Fruit fly (Drosophila melanogaster) whole organism, wandering third instar larva: ENCODE results near the gene CG9853.
A peak's percentile ranks its signal among the peaks of the same experiment; 100 is the strongest.

Source experiments
- Abd-B ChIP-seq: fragments of >200 bp; optimal IDR thresholded peaks from 2 replicates; lab custom pipeline; 2017; ENCODE audit warnings: missing biosample characterization, missing genetic modification characterization
- CrebA ChIP-seq: fragments of 200-800 bp; sonication (Bioruptor generic); optimal IDR thresholded peaks from 2 replicates; lab custom pipeline; 2016; ENCODE audit warnings: missing biosample characterization, mild to moderate bottlenecking, missing genetic modification characterization, borderline replicate concordance
- Dfd ChIP-seq: fragments of >200 bp; optimal IDR thresholded peaks from 2 replicates; lab custom pipeline; 2017; ENCODE audit warnings: missing biosample characterization, missing genetic modification characterization
- Hr83 ChIP-seq: fragments of 200-300 bp; sonication (Bioruptor generic); optimal IDR thresholded peaks from 2 replicates; lab custom pipeline; 2016; ENCODE audit warnings: missing biosample characterization, mild to moderate bottlenecking, missing genetic modification characterization, moderate library complexity; ENCODE audit not compliant: poor library complexity, severe bottlenecking
- Myc ChIP-seq: fragments of >200 bp; optimal IDR thresholded peaks from 2 replicates; lab custom pipeline; 2017
- OdsH ChIP-seq: fragments of 200-800 bp; sonication (Bioruptor generic); optimal IDR thresholded peaks from 2 replicates; lab custom pipeline; 2016; ENCODE audit warnings: missing biosample characterization, mild to moderate bottlenecking, missing genetic modification characterization
- foxo ChIP-seq, 2 experiments: fragments of 200-800 bp; sonication (Bioruptor generic); optimal IDR thresholded peaks; 2 replicates in 1 of 2; 3 replicates in 1 of 2; lab custom pipeline; 2016 to 2017; ENCODE audit warnings: missing biosample characterization in 2 of 2, missing genetic modification characterization in 2 of 2
- h ChIP-seq: fragments of 200-800 bp; sonication (Bioruptor generic); optimal IDR thresholded peaks from 3 replicates; lab custom pipeline; 2016; ENCODE audit warnings: missing biosample characterization, mild to moderate bottlenecking, missing genetic modification characterization
- lola ChIP-seq: fragments of >200 bp; optimal IDR thresholded peaks from 2 replicates; lab custom pipeline; 2017; ENCODE audit warnings: missing biosample characterization, missing genetic modification characterization
- pan ChIP-seq: fragments of >200 bp; optimal IDR thresholded peaks from 2 replicates; lab custom pipeline; 2017
- psq ChIP-seq: fragments of 200-800 bp; sonication (Bioruptor generic); optimal IDR thresholded peaks from 3 replicates; lab custom pipeline; 2017; ENCODE audit warnings: missing biosample characterization, mild to moderate bottlenecking, missing genetic modification characterization, moderate library complexity
- rgr ChIP-seq: fragments of 200-800 bp; sonication (Bioruptor generic); optimal IDR thresholded peaks from 3 replicates; lab custom pipeline; 2016; ENCODE audit warnings: missing biosample characterization, mild to moderate bottlenecking, missing genetic modification characterization
- sv ChIP-seq: fragments of 200-800 bp; sonication (Bioruptor generic); optimal IDR thresholded peaks from 3 replicates; lab custom pipeline; 2016; ENCODE audit warnings: missing biosample characterization, missing genetic modification characterization
- usp ChIP-seq: fragments of >200 bp; optimal IDR thresholded peaks from 2 replicates; lab custom pipeline; 2017; ENCODE audit warnings: missing biosample characterization, missing genetic modification characterization

DNA sequence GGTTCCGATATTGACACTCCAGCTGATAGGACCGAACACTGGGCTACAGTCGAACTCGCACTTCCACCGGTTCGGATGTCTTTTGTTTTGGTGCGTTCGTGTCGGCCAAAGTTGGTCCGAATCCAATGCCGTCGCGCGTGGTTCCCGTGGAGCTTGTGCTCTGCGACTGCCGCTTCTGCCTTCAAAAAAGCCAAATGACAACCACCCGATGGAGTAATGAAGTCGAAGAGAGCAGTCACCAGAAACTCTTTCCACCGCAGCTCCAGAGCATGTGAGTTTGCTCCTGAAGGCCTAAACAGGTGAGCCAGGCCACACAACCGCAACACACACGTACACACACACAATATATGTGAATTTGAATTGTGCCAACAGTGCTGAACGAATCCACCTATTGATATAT, 7.7 kb downstream of the CG9853 start, which contains the start of gene CG34112:
- TF ChIP-seq CrebA (no peak), Dfd (no peak), Myc (lab: Kevin White, UChicago) (no peak), Abd-B (GFP tag; lab: Kevin White, UChicago) (no peak), psq (GFP tag; lab: Kevin White, UChicago) (peak; percentile 8), usp (GFP tag; lab: Kevin White, UChicago) (no peak), sv (GFP tag; lab: Kevin White, UChicago) (no peak), pan (no peak), lola (GFP tag; lab: Kevin White, UChicago) (no peak), h (GFP tag; lab: Kevin White, UChicago) (peak; percentile 53), rgr (GFP tag; lab: Kevin White, UChicago) (peak; percentile 5), foxo (GFP tag; optimal IDR thresholded peaks at IDR 0.05; lab: Kevin White, UChicago) (no peak), OdsH (GFP tag; lab: Kevin White, UChicago) (no peak), Hr83 (GFP tag; lab: Kevin White, UChicago) (peak; percentile 73)
